Fruit fly (Drosophila melanogaster): ENCODE results near the gene Cbp80.

The Cbp80 gene

dm6 chrX:4666650-4667360 is 17.0 kb downstream of the Cbp80 start, which contains the start of gene CG3009:
Gene CG3009, minus strand, starts transcription at chrX:4666700.
- peak; percentile 97 for TF ChIP-seq achi (GFP tag; optimal IDR thresholded peaks at IDR 0.05)
- peak; percentile 99 for TF ChIP-seq svp (GFP tag)
- peak; percentile 98 for TF ChIP-seq pdm3 (GFP tag; optimal IDR thresholded peaks at IDR 0.05)
- TF ChIP-seq topi (GFP tag; optimal IDR thresholded peaks at IDR 0.05) = peak; percentile 99
- TF ChIP-seq Hr39 (GFP tag; optimal IDR thresholded peaks at IDR 0.05) = peak; percentile 98
- peak; percentile 95 for TF ChIP-seq CG6276 (GFP tag; optimal IDR thresholded peaks at IDR 0.05)
- TF ChIP-seq CG9139 (GFP tag; optimal IDR thresholded peaks at IDR 0.05) = peak; percentile 93
- peak; percentile 96 for TF ChIP-seq CG6854 (GFP tag; optimal IDR thresholded peaks at IDR 0.05)
- peak; percentile 98 for TF ChIP-seq net (GFP tag; optimal IDR thresholded peaks at IDR 0.05)
- TF ChIP-seq dac (GFP tag; optimal IDR thresholded peaks at IDR 0.05) = peak; percentile 97
- peak; percentile 97 for TF ChIP-seq CG11902 (GFP tag; optimal IDR thresholded peaks at IDR 0.05)
- peak; percentile 97 for TF ChIP-seq CG8319 (GFP tag; optimal IDR thresholded peaks at IDR 0.05)
- TF ChIP-seq CG3919 (GFP tag; optimal IDR thresholded peaks at IDR 0.05) = peak; percentile 98
- TF ChIP-seq Hr4 (GFP tag; optimal IDR thresholded peaks at IDR 0.05) = peak; percentile 97
- TF ChIP-seq Lpt (GFP tag; optimal IDR thresholded peaks at IDR 0.05) = peak; percentile 96
- TF ChIP-seq Sox102F (GFP tag; optimal IDR thresholded peaks at IDR 0.05) = peak; percentile 98
- peak; percentile 97 for TF ChIP-seq CG10631 (GFP tag; optimal IDR thresholded peaks at IDR 0.05)
- TF ChIP-seq Blimp-1 (GFP tag; optimal IDR thresholded peaks at IDR 0.05) = peak; percentile 89
- peak; percentile 97 for TF ChIP-seq vri (GFP tag; optimal IDR thresholded peaks at IDR 0.05)
- TF ChIP-seq dsx (GFP tag; optimal IDR thresholded peaks at IDR 0.05; ENCODE audit: poor library complexity, severe bottlenecking) = peak; percentile 93
- peak; percentile 95 for TF ChIP-seq fd85E (GFP tag; optimal IDR thresholded peaks at IDR 0.05)
- peak; percentile 95 for TF ChIP-seq CG6808 (GFP tag; optimal IDR thresholded peaks at IDR 0.05)
- TF ChIP-seq CG31627 (GFP tag; optimal IDR thresholded peaks at IDR 0.05) = peak; percentile 98
- peak; percentile 98 for TF ChIP-seq Ets21C (GFP tag; optimal IDR thresholded peaks at IDR 0.05)
- TF ChIP-seq Eip93F (GFP tag; optimal IDR thresholded peaks at IDR 0.05) = peak; percentile 79
- peak; percentile 96 for TF ChIP-seq CG1621 (tag; optimal IDR thresholded peaks at IDR 0.05)
- TF ChIP-seq CG6163 (GFP tag; IDR thresholded peaks at IDR 0.05) = peak; percentile 98
- TF ChIP-seq CG7368 (GFP tag; optimal IDR thresholded peaks at IDR 0.05) = peak; percentile 98
- peak; percentile 97 for TF ChIP-seq Sox14 (GFP tag; optimal IDR thresholded peaks at IDR 0.05)
- TF ChIP-seq CG32006 (GFP tag; optimal IDR thresholded peaks at IDR 0.05) = peak; percentile 98
- TF ChIP-seq CG8119 (GFP tag; IDR thresholded peaks at IDR 0.05) = peak; percentile 98
- TF ChIP-seq Ets96B (tag; optimal IDR thresholded peaks at IDR 0.05) = peak; percentile 96
- peak; percentile 58 for TF ChIP-seq Hr38 (GFP tag; optimal IDR thresholded peaks at IDR 0.05)
- peak; percentile 93 for TF ChIP-seq CG11294 (GFP tag; IDR thresholded peaks at IDR 0.05)
- TF ChIP-seq salr (GFP tag; optimal IDR thresholded peaks at IDR 0.05) = peak; percentile 90 to 94
- peak; percentile 97 for TF ChIP-seq CG34406 (GFP tag; optimal IDR thresholded peaks at IDR 0.05)
- TF ChIP-seq acj6 (GFP tag; optimal IDR thresholded peaks at IDR 0.05) = peak; percentile 97
- peak; percentile 96 for TF ChIP-seq Gug (GFP tag; IDR thresholded peaks at IDR 0.05)
- peak; percentile 92 to 97 for TF ChIP-seq ss (GFP tag; optimal IDR thresholded peaks at IDR 0.05)
- peak; percentile 98 for TF ChIP-seq Eip75B (GFP tag; optimal IDR thresholded peaks at IDR 0.05)
- peak; percentile 97 for TF ChIP-seq CG8632 (GFP tag; optimal IDR thresholded peaks at IDR 0.05)
- peak; percentile 97 for TF ChIP-seq OdsH (GFP tag; optimal IDR thresholded peaks at IDR 0.05)
- peak; percentile 98 for TF ChIP-seq Smox (GFP tag; optimal IDR thresholded peaks at IDR 0.05)
- TF ChIP-seq esn (GFP tag; optimal IDR thresholded peaks at IDR 0.05) = peak; percentile 99
- peak; percentile 80 for TF ChIP-seq fkh (GFP tag; optimal IDR thresholded peaks at IDR 0.05)
- peak; percentile 95 for TF ChIP-seq fd59A (GFP tag; optimal IDR thresholded peaks at IDR 0.05)
- TF ChIP-seq CG6792 (GFP tag; optimal IDR thresholded peaks at IDR 0.05) = peak; percentile 99
- TF ChIP-seq eg (GFP tag; IDR thresholded peaks at IDR 0.05) = peak; percentile 98
- TF ChIP-seq cyc (GFP tag; optimal IDR thresholded peaks at IDR 0.05) = peak; percentile 98
- TF ChIP-seq Eip78C (GFP tag) = peak; percentile 99
- TF ChIP-seq CG15336 (GFP tag; IDR thresholded peaks at IDR 0.05) = peak; percentile 98

Data from whole organism, prepupa.